Worm (Caenorhabditis elegans) whole organism, young adult: Measurements from ENCODE around the gene K03B4.4.

Experiments used
- K11D2.4 ChIP-seq: fragments of 200-800 bp; sonication (Bioruptor generic); IDR thresholded peaks from 2 replicates; pipeline ENCODE4 v1.3.6; 2022; ENCODE audit warnings: missing genetic modification reagents, missing genetic modification characterization, missing compliant biosample characterization
- ceh-100 ChIP-seq: fragments of 200-800 bp; sonication (Bioruptor generic); IDR thresholded peaks from 2 replicates; pipeline ENCODE4 v1.3.6; 2022; ENCODE audit warnings: missing genetic modification reagents, missing genetic modification characterization, missing compliant biosample characterization
- nhr-90 ChIP-seq: sonication (generic microtip); optimal IDR thresholded peaks from 2 replicates; lab custom pipeline; 2016; ENCODE audit warnings: missing genotype, mild to moderate bottlenecking, missing genetic modification characterization, missing compliant biosample characterization
- pbrm-1 ChIP-seq: fragments of 200-800 bp; sonication (Bioruptor generic); IDR thresholded peaks from 2 replicates; pipeline ENCODE4 v1.3.6; 2022; ENCODE audit warnings: missing genetic modification reagents, missing genetic modification characterization, missing compliant biosample characterization
- sea-2 ChIP-seq: fragments of 200-800 bp; sonication (Bioruptor generic); IDR thresholded peaks from 2 replicates; pipeline ENCODE4 v1.3.6; 2022; ENCODE audit warnings: missing genetic modification characterization, missing compliant biosample characterization
- snpc-4 ChIP-seq, 5 experiments: fragments of 150-350 bp in 1 of 5; sonication (generic microtip) in 4 of 5; optimal IDR thresholded peaks; 2 replicates each; lab custom pipeline; 2014 to 2018; ENCODE audit warnings: missing genetic modification characterization in 5 of 5, missing biosample characterization in 3 of 5, antibody characterized with exemption in 2 of 5, mild to moderate bottlenecking in 2 of 5, missing compliant biosample characterization in 2 of 5, missing genotype in 2 of 5, moderate library complexity in 2 of 5, missing genetic modification reagents in 1 of 5
- unc-62 ChIP-seq: fragments of 150-350 bp; optimal IDR thresholded peaks from 2 replicates; lab custom pipeline; 2014; ENCODE audit warnings: missing biosample characterization, missing genetic modification reagents, missing genetic modification characterization
- zfh-2 ChIP-seq: fragments of 200-800 bp; sonication (Bioruptor generic); conservative IDR thresholded peaks from 2 replicates; pipeline ENCODE4 v1.3.6; 2022; ENCODE audit warnings: missing genetic modification reagents, missing genetic modification characterization, missing compliant biosample characterization
- zim-3 ChIP-seq: sonication (generic microtip); optimal IDR thresholded peaks from 2 replicates; lab custom pipeline; 2017; ENCODE audit warnings: mild to moderate bottlenecking, missing genetic modification characterization, moderate library complexity, missing compliant biosample characterization

- no peak for TF ChIP-seq zim-3 (tag; lab: Kevin White, UChicago)
- no peak for TF ChIP-seq unc-62 (GFP tag; lab: Kevin White, UChicago)
- no peak for TF ChIP-seq snpc-4 (GFP tag; optimal IDR thresholded peaks at IDR 0.05; lab: Kevin White, UChicago)
- TF ChIP-seq snpc-4 (tag; optimal IDR thresholded peaks at IDR 0.05; lab: Kevin White, UChicago), result no peak
- TF ChIP-seq K11D2.4 (GFP tag; lab: Robert Waterston, UW), result no peak
- no peak for TF ChIP-seq ceh-100
- no peak for TF ChIP-seq zfh-2 (GFP tag; lab: Robert Waterston, UW)
- TF ChIP-seq pbrm-1 (GFP tag; lab: Robert Waterston, UW), result no peak
- TF ChIP-seq nhr-90 (tag; lab: Kevin White, UChicago), result no peak
- no peak for TF ChIP-seq sea-2 (GFP tag; lab: Robert Waterston, UW)
Observed at ce11 chrV:4647279-4647819, 34.4 kb upstream of the K03B4.4 start.
